Fruit fly (Drosophila melanogaster) whole organism, prepupa: Measurements from ENCODE around the gene Ccz1.

Experiments
- CG10631 ChIP-seq: fragments of 200-800 bp; sonication (Bioruptor generic); optimal IDR thresholded peaks from 2 replicates; lab custom pipeline; 2016; ENCODE audit warnings: missing biosample characterization, missing genetic modification characterization
- CG10669 ChIP-seq: fragments of 200-800 bp; sonication (Bioruptor generic); optimal IDR thresholded peaks from 3 replicates; lab custom pipeline; 2018; ENCODE audit warnings: missing biosample characterization, mild to moderate bottlenecking, missing genetic modification characterization, moderate library complexity
- CG11902 ChIP-seq: fragments of 200-800 bp; sonication (Bioruptor generic); optimal IDR thresholded peaks from 3 replicates; lab custom pipeline; 2016; ENCODE audit warnings: missing biosample characterization, missing genetic modification characterization
- CG15336 ChIP-seq: fragments of 200-800 bp; sonication (Bioruptor generic); IDR thresholded peaks from 2 replicates; pipeline ENCODE4 v1.3.6; 2022; ENCODE audit warnings: missing biosample characterization, missing genetic modification characterization
- CG1621 ChIP-seq: fragments of 200-800 bp; sonication (Bioruptor generic); optimal IDR thresholded peaks from 3 replicates; lab custom pipeline; 2018; ENCODE audit warnings: missing biosample characterization, mild to moderate bottlenecking, missing genetic modification characterization
- CG16779 ChIP-seq: fragments of 200-800 bp; sonication (Bioruptor generic); optimal IDR thresholded peaks from 3 replicates; lab custom pipeline; 2017; ENCODE audit warnings: missing biosample characterization, mild to moderate bottlenecking, missing genetic modification characterization
- CG3032 ChIP-seq: fragments of 200-800 bp; optimal IDR thresholded peaks from 2 replicates; lab custom pipeline; 2019; ENCODE audit warnings: missing biosample characterization, mild to moderate bottlenecking, missing genetic modification characterization, moderate library complexity
- CG31627 ChIP-seq: fragments of 200-800 bp; sonication (Bioruptor generic); optimal IDR thresholded peaks from 3 replicates; lab custom pipeline; 2016; ENCODE audit warnings: missing biosample characterization, missing genetic modification characterization
- CG32006 ChIP-seq: fragments of 200-800 bp; sonication (Bioruptor generic); optimal IDR thresholded peaks from 3 replicates; lab custom pipeline; 2017; ENCODE audit warnings: missing biosample characterization, mild to moderate bottlenecking, missing genetic modification characterization
- CG34406 ChIP-seq: fragments of 200-800 bp; sonication (Bioruptor generic); optimal IDR thresholded peaks from 3 replicates; lab custom pipeline; 2016; ENCODE audit warnings: missing biosample characterization, missing genetic modification characterization
- CG3919 ChIP-seq: fragments of 200-800 bp; sonication (Bioruptor generic); optimal IDR thresholded peaks from 3 replicates; lab custom pipeline; 2016; ENCODE audit warnings: missing biosample characterization, missing genetic modification characterization
- CG6163 ChIP-seq: fragments of 200-800 bp; sonication (Bioruptor generic); IDR thresholded peaks from 3 replicates; pipeline ENCODE4 v1.3.6; 2022; ENCODE audit warnings: missing biosample characterization, missing genetic modification characterization
- CG7368 ChIP-seq: fragments of 200-800 bp; sonication (Bioruptor generic); optimal IDR thresholded peaks from 3 replicates; lab custom pipeline; 2016; ENCODE audit warnings: missing biosample characterization, missing genetic modification characterization
- CG8119 ChIP-seq: fragments of 200-800 bp; sonication (Bioruptor generic); IDR thresholded peaks from 3 replicates; pipeline ENCODE4 v1.3.6; 2022; ENCODE audit warnings: missing biosample characterization, missing genetic modification characterization
- CG8632 ChIP-seq: fragments of 200-800 bp; sonication (Bioruptor generic); optimal IDR thresholded peaks from 3 replicates; lab custom pipeline; 2016; ENCODE audit warnings: missing biosample characterization, missing genetic modification characterization
- Eip75B ChIP-seq: fragments of 200-800 bp; sonication (Bioruptor generic); optimal IDR thresholded peaks from 3 replicates; lab custom pipeline; 2016; ENCODE audit warnings: missing biosample characterization, missing genetic modification characterization
- Eip78C ChIP-seq: fragments of 200-800 bp; sonication (Bioruptor generic); peaks from one replicate; lab custom pipeline; 2016; ENCODE audit warnings: missing biosample characterization, missing genetic modification characterization
- Ets96B ChIP-seq: fragments of 200-800 bp; optimal IDR thresholded peaks from 2 replicates; lab custom pipeline; 2019; ENCODE audit warnings: missing biosample characterization, mild to moderate bottlenecking, missing genetic modification characterization, moderate library complexity
- Hr38 ChIP-seq: sonication (Bioruptor generic); optimal IDR thresholded peaks from 2 replicates; lab custom pipeline; 2016; ENCODE audit warnings: missing biosample characterization, missing genetic modification characterization
- Hr4 ChIP-seq: fragments of 200-800 bp; sonication (Bioruptor generic); optimal IDR thresholded peaks from 3 replicates; lab custom pipeline; 2016; ENCODE audit warnings: missing biosample characterization, missing genetic modification characterization
- Lpt ChIP-seq: fragments of 200-800 bp; sonication (Bioruptor generic); optimal IDR thresholded peaks from 3 replicates; lab custom pipeline; 2016; ENCODE audit warnings: missing biosample characterization, missing genetic modification characterization
- Met ChIP-seq: fragments of 200-800 bp; sonication (Bioruptor generic); optimal IDR thresholded peaks from 3 replicates; lab custom pipeline; 2016; ENCODE audit warnings: missing biosample characterization, missing genetic modification characterization
- OdsH ChIP-seq: fragments of 200-800 bp; sonication (Bioruptor generic); optimal IDR thresholded peaks from 3 replicates; lab custom pipeline; 2016; ENCODE audit warnings: missing biosample characterization, missing genetic modification characterization
- Sox15 ChIP-seq: fragments of 200-800 bp; sonication (Bioruptor generic); optimal IDR thresholded peaks from 3 replicates; lab custom pipeline; 2016; ENCODE audit warnings: missing biosample characterization, missing genetic modification characterization
- achi ChIP-seq: fragments of 200-800 bp; sonication (Bioruptor generic); optimal IDR thresholded peaks from 3 replicates; lab custom pipeline; 2016; ENCODE audit warnings: missing biosample characterization, missing genetic modification characterization
- acj6 ChIP-seq: fragments of 200-800 bp; sonication (Bioruptor generic); optimal IDR thresholded peaks from 3 replicates; lab custom pipeline; 2016; ENCODE audit warnings: missing biosample characterization, missing genetic modification characterization
- dsx ChIP-seq: fragments of 200-800 bp; optimal IDR thresholded peaks from 3 replicates; lab custom pipeline; 2019; ENCODE audit warnings: missing biosample characterization, mild to moderate bottlenecking, missing genetic modification characterization, moderate library complexity; ENCODE audit not compliant: poor library complexity, severe bottlenecking
- eg ChIP-seq: fragments of 200-800 bp; sonication (Bioruptor generic); IDR thresholded peaks from 3 replicates; pipeline ENCODE4 v1.3.6; 2022; ENCODE audit warnings: missing biosample characterization, missing genetic modification characterization
- esn ChIP-seq: fragments of 200-800 bp; sonication (Bioruptor generic); optimal IDR thresholded peaks from 2 replicates; lab custom pipeline; 2016; ENCODE audit warnings: missing biosample characterization, mild to moderate bottlenecking, missing genetic modification characterization, moderate library complexity
- fd59A ChIP-seq: fragments of 200-800 bp; sonication (Bioruptor generic); optimal IDR thresholded peaks from 2 replicates; lab custom pipeline; 2017; ENCODE audit warnings: missing biosample characterization, mild to moderate bottlenecking, missing genetic modification characterization, missing genetic modification reagents
- fkh ChIP-seq: fragments of 200-800 bp; sonication (Bioruptor generic); optimal IDR thresholded peaks from 3 replicates; lab custom pipeline; 2017; ENCODE audit warnings: missing biosample characterization, mild to moderate bottlenecking, missing genetic modification characterization, moderate library complexity
- lz ChIP-seq: fragments of 200-800 bp; sonication (Bioruptor generic); optimal IDR thresholded peaks from 3 replicates; lab custom pipeline; 2016; ENCODE audit warnings: missing biosample characterization, missing genetic modification characterization
- salr ChIP-seq, 2 experiments: fragments of 200-800 bp; sonication (Bioruptor generic); optimal IDR thresholded peaks; 3 replicates each; lab custom pipeline; 2016 to 2018; ENCODE audit warnings: missing biosample characterization in 2 of 2, missing genetic modification characterization in 2 of 2, mild to moderate bottlenecking in 1 of 2
- svp ChIP-seq: fragments of 200-800 bp; sonication (Bioruptor generic); peaks from one replicate; lab custom pipeline; 2016; ENCODE audit warnings: missing biosample characterization, missing genetic modification characterization
- topi ChIP-seq: fragments of 200-800 bp; sonication (Bioruptor generic); optimal IDR thresholded peaks from 3 replicates; lab custom pipeline; 2016; ENCODE audit warnings: missing biosample characterization, missing genetic modification characterization

The Ccz1 gene

dm6 chr3L:3862504-3863380 is 36.2 kb downstream of the Ccz1 start (continued):
- TF ChIP-seq CG15336 (GFP tag; lab: Robert Waterston, UW) (0 out of 2 replicates have a peak, but pooled peaks have one; percentile 17), Eip78C (GFP tag; lab: Kevin White, UChicago) (peak; percentile 81), Hr38 (no peak), eg (no peak), Met (GFP tag; lab: Kevin White, UChicago) (peak; percentile 41), Sox15 (GFP tag; lab: Kevin White, UChicago) (no peak), CG3032 (tag; lab: Kevin White, UChicago) (no peak), Lpt (GFP tag; lab: Kevin White, UChicago) (peak; percentile 13), CG3919 (peak; percentile 41), dsx (GFP tag; lab: Kevin White, UChicago) (no peak), CG1621 (tag; lab: Kevin White, UChicago) (no peak), Ets96B (tag; lab: Kevin White, UChicago) (peak; percentile 12), CG10669 (GFP tag; lab: Kevin White, UChicago) (no peak), salr (GFP tag; optimal IDR thresholded peaks at IDR 0.05; lab: Kevin White, UChicago) (peak in 1 of 2 experiments; percentile 5), svp (peak; percentile 63), acj6 (GFP tag; lab: Kevin White, UChicago) (peak; percentile 38), lz (GFP tag; lab: Kevin White, UChicago) (no peak), topi (peak; percentile 31), CG8119 (GFP tag; lab: Robert Waterston, UW) (no peak; the same call in 2 of the 3 replicates), CG7368 (no peak), fd59A (GFP tag; lab: Kevin White, UChicago) (no peak), Eip75B (GFP tag; lab: Kevin White, UChicago) (no peak), Hr4 (GFP tag; lab: Kevin White, UChicago) (peak; percentile 33), achi (peak; percentile 37), CG16779 (tag; lab: Kevin White, UChicago) (no peak)

dm6 chr3L:3856004-3856403 is 43.0 kb downstream of the Ccz1 start:
- TF ChIP-seq CG8119 (GFP tag; lab: Robert Waterston, UW) (no peak), fkh (GFP tag; lab: Kevin White, UChicago) (peak; percentile 28), CG11902 (GFP tag; lab: Kevin White, UChicago) (no peak), svp (no peak)

DNA sequence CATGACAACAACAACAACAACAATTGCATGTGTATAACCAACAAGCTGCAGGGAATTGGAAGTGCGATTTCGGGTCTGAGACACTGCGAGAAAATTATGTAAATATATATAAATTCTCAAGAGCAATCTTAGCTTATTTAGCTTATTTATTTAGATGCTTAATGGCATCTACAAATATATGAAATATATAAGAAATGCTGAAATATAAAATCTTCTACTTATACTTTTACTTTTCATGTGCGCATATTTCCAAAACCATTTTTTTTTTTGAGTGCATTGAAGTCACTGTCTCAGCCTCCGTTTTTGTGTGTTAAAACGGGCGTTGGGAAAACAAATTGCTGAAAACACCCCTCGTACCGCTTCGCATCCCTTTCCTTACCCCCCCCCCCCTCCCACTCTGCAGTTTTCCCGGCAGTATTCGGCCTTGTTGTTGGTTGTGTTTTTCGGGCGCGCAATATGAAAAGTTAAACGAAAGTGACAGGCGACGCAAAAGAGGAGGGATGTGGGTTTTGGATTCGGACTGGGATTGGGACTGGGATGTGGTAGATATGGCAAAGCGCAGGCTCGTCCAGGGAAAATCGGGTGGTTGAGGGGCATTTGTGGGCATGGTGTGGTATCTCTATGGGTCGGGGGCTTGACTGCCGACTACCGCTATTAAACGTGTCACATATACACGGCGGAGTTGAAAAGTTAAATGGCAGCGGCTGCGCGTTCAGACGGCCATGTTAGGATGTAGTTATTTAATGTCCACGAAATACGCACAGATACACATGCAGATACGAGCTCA is 43.6 kb downstream of the Ccz1 start:
- peak; percentile 17 for TF ChIP-seq CG10631
- peak; percentile 62 for TF ChIP-seq CG15336 (GFP tag; lab: Robert Waterston, UW)
- TF ChIP-seq CG8119 (GFP tag; lab: Robert Waterston, UW), result peak; percentile 37; the same call in 1 of the 3 replicates
- TF ChIP-seq CG34406 (GFP tag; lab: Kevin White, UChicago), result peak; percentile 6
- TF ChIP-seq CG6163 (GFP tag; lab: Robert Waterston, UW), result no peak
- peak; percentile 49; the same call in 1 of the 3 replicates for TF ChIP-seq eg
- peak; percentile 69 for TF ChIP-seq Eip78C (GFP tag; lab: Kevin White, UChicago)
- peak; percentile 26 for TF ChIP-seq achi
- peak; percentile 12 for TF ChIP-seq esn (GFP tag; lab: Kevin White, UChicago)
- TF ChIP-seq OdsH, result peak; percentile 17
- peak; percentile 22 for TF ChIP-seq Hr4 (GFP tag; lab: Kevin White, UChicago)
- no peak for TF ChIP-seq CG8632 (GFP tag; lab: Kevin White, UChicago)
- peak; percentile 2 for TF ChIP-seq CG31627 (GFP tag; lab: Kevin White, UChicago)
- TF ChIP-seq CG10669 (GFP tag; lab: Kevin White, UChicago), result no peak
- peak; percentile 33 for TF ChIP-seq CG32006 (GFP tag; lab: Kevin White, UChicago)
- TF ChIP-seq svp, result peak; percentile 57
- no peak for TF ChIP-seq Met (GFP tag; lab: Kevin White, UChicago)
